Worm (Caenorhabditis elegans) whole organism, L2 larva: ENCODE measurements around the gene argk-1.

ENCODE experiments used
- F13H6.1 ChIP-seq: sonication (generic microtip); optimal IDR thresholded peaks from 2 replicates; lab custom pipeline; 2016; ENCODE audit warnings: missing genetic modification characterization, missing compliant biosample characterization
- R02D3.7 ChIP-seq: fragments of 150-350 bp; optimal IDR thresholded peaks from 2 replicates; lab custom pipeline; 2014; ENCODE audit warnings: missing biosample characterization, missing genetic modification characterization
- ZK546.5 ChIP-seq: sonication (generic microtip); optimal IDR thresholded peaks from 2 replicates; lab custom pipeline; 2017; ENCODE audit warnings: missing biosample characterization, missing genetic modification characterization
- alr-1 ChIP-seq: fragments of 150-350 bp; optimal IDR thresholded peaks from 2 replicates; lab custom pipeline; 2014; ENCODE audit warnings: missing biosample characterization, missing genetic modification characterization
- aly-2 ChIP-seq: fragments of 150-350 bp; optimal IDR thresholded peaks from 2 replicates; lab custom pipeline; 2014; ENCODE audit warnings: missing biosample characterization, missing genetic modification characterization
- ama-1 ChIP-seq: fragments of 150-350 bp; optimal IDR thresholded peaks from 2 replicates; lab custom pipeline; 2018; ENCODE audit warnings: inconsistent platforms
- blmp-1 ChIP-seq: sonication (generic microtip); optimal IDR thresholded peaks from 2 replicates; lab custom pipeline; 2017; ENCODE audit warnings: missing genetic modification characterization, mild to moderate bottlenecking, missing compliant biosample characterization, antibody characterized with exemption, moderate library complexity; ENCODE audit not compliant: insufficient read depth
- ceh-16 ChIP-seq: fragments of 150-350 bp; optimal IDR thresholded peaks from 2 replicates; lab custom pipeline; 2014; ENCODE audit warnings: missing biosample characterization, missing genetic modification characterization
- dmd-4 ChIP-seq: sonication (generic microtip); optimal IDR thresholded peaks from 2 replicates; lab custom pipeline; 2017; ENCODE audit warnings: missing biosample characterization, missing genetic modification characterization
- egl-27 ChIP-seq: sonication (generic microtip); optimal IDR thresholded peaks from 3 replicates; lab custom pipeline; 2017; ENCODE audit warnings: missing biosample characterization, missing genetic modification reagents, missing genetic modification characterization
- elt-1 ChIP-seq: fragments of 150-350 bp; optimal IDR thresholded peaks from 2 replicates; lab custom pipeline; 2014; ENCODE audit warnings: missing biosample characterization, missing genetic modification characterization
- elt-3 ChIP-seq: sonication (generic microtip); optimal IDR thresholded peaks from 2 replicates; lab custom pipeline; 2017; ENCODE audit warnings: missing biosample characterization, missing genetic modification characterization
- fos-1 ChIP-seq: fragments of 150-350 bp; optimal IDR thresholded peaks from 2 replicates; lab custom pipeline; 2014; ENCODE audit warnings: missing biosample characterization, missing genetic modification characterization
- gmeb-1 ChIP-seq: fragments of 150-350 bp; optimal IDR thresholded peaks from 2 replicates; lab custom pipeline; 2014; ENCODE audit warnings: missing biosample characterization, missing genetic modification characterization
- lin-11 ChIP-seq: fragments of 150-350 bp; sonication (generic microtip); optimal IDR thresholded peaks from 2 replicates; lab custom pipeline; 2014; ENCODE audit warnings: missing biosample characterization, missing genetic modification characterization, inconsistent platforms, mixed read lengths
- lin-13 ChIP-seq: fragments of 150-350 bp; optimal IDR thresholded peaks from 2 replicates; lab custom pipeline; 2014; ENCODE audit warnings: missing biosample characterization, missing genetic modification reagents, missing genetic modification characterization
- lin-39 ChIP-seq: fragments of 150-350 bp; optimal IDR thresholded peaks from 2 replicates; lab custom pipeline; 2014; ENCODE audit warnings: missing biosample characterization, missing genetic modification reagents, missing genetic modification characterization
- lsy-2 ChIP-seq, 2 experiments: fragments of 150-350 bp in 1 of 2; sonication (generic microtip) in 1 of 2; optimal IDR thresholded peaks; 2 replicates each; lab custom pipeline; 2014 to 2017; ENCODE audit warnings: missing biosample characterization in 2 of 2, missing genetic modification characterization in 2 of 2
- mab-5 ChIP-seq: fragments of 150-350 bp; optimal IDR thresholded peaks from 2 replicates; lab custom pipeline; 2014; ENCODE audit warnings: missing biosample characterization, missing genetic modification characterization
- mbf-1 ChIP-seq: sonication (generic microtip); optimal IDR thresholded peaks from 2 replicates; lab custom pipeline; 2017; ENCODE audit warnings: missing biosample characterization, missing genetic modification characterization
- mdl-1 ChIP-seq, 2 experiments: fragments of 150-350 bp in 1 of 2; sonication (generic microtip) in 1 of 2; optimal IDR thresholded peaks; 2 replicates each; lab custom pipeline; 2017; ENCODE audit warnings: missing biosample characterization in 2 of 2, missing genetic modification characterization in 2 of 2
- nhr-10 ChIP-seq: sonication (generic microtip); optimal IDR thresholded peaks from 2 replicates; lab custom pipeline; 2017; ENCODE audit warnings: missing biosample characterization, missing genetic modification characterization
- nhr-11 ChIP-seq: fragments of 150-350 bp; optimal IDR thresholded peaks from 2 replicates; lab custom pipeline; 2014; ENCODE audit warnings: missing biosample characterization, missing genetic modification characterization
- nhr-129 ChIP-seq: fragments of 150-350 bp; optimal IDR thresholded peaks from 2 replicates; lab custom pipeline; 2014; ENCODE audit warnings: missing biosample characterization, missing genetic modification characterization
- nhr-21 ChIP-seq: fragments of 150-350 bp; optimal IDR thresholded peaks from 2 replicates; lab custom pipeline; 2014; ENCODE audit warnings: missing biosample characterization, missing genetic modification characterization
- nhr-23 ChIP-seq: fragments of 150-350 bp; optimal IDR thresholded peaks from 2 replicates; lab custom pipeline; 2014; ENCODE audit warnings: missing biosample characterization, missing genetic modification reagents, missing genetic modification characterization
- nhr-237 ChIP-seq: fragments of 150-350 bp; optimal IDR thresholded peaks from 2 replicates; lab custom pipeline; 2014; ENCODE audit warnings: missing biosample characterization, missing genetic modification characterization
- nhr-77 ChIP-seq: fragments of 150-350 bp; optimal IDR thresholded peaks from 2 replicates; lab custom pipeline; 2014; ENCODE audit warnings: missing biosample characterization, missing genetic modification characterization
- peb-1 ChIP-seq: fragments of 150-350 bp; optimal IDR thresholded peaks from 2 replicates; lab custom pipeline; 2014; ENCODE audit warnings: missing biosample characterization, missing genetic modification characterization
- sem-4 ChIP-seq: fragments of 150-350 bp; optimal IDR thresholded peaks from 2 replicates; lab custom pipeline; 2014; ENCODE audit warnings: missing biosample characterization, missing genetic modification reagents, missing genetic modification characterization
- sma-3 ChIP-seq: sonication (generic microtip); optimal IDR thresholded peaks from 2 replicates; lab custom pipeline; 2016; ENCODE audit warnings: missing genetic modification reagents, missing genetic modification characterization, missing compliant biosample characterization
- sma-9 ChIP-seq, 2 experiments: fragments of 150-350 bp in 1 of 2; sonication (generic microtip) in 1 of 2; optimal IDR thresholded peaks; 2 replicates each; lab custom pipeline; 2014 to 2016; ENCODE audit warnings: missing genetic modification characterization in 2 of 2, mild to moderate bottlenecking in 1 of 2, missing biosample characterization in 1 of 2, missing compliant biosample characterization in 1 of 2, missing genetic modification reagents in 1 of 2, moderate library complexity in 1 of 2
- unc-39 ChIP-seq: fragments of 150-350 bp; optimal IDR thresholded peaks from 2 replicates; lab custom pipeline; 2014; ENCODE audit warnings: missing biosample characterization, missing genetic modification characterization
- unc-55 ChIP-seq: fragments of 150-350 bp; sonication (generic microtip); optimal IDR thresholded peaks from 3 replicates; lab custom pipeline; 2014; ENCODE audit warnings: missing biosample characterization, missing genetic modification reagents, missing genetic modification characterization
- unc-62 ChIP-seq: fragments of 150-350 bp; optimal IDR thresholded peaks from 2 replicates; lab custom pipeline; 2014; ENCODE audit warnings: missing biosample characterization, missing genetic modification reagents, missing genetic modification characterization
- zag-1 ChIP-seq: fragments of 150-350 bp; optimal IDR thresholded peaks from 2 replicates; lab custom pipeline; 2014; ENCODE audit warnings: missing biosample characterization, missing genetic modification characterization
- ztf-1 ChIP-seq: fragments of 200-800 bp; sonication (Bioruptor generic); conservative IDR thresholded peaks from 2 replicates; pipeline ENCODE4 v1.3.6; 2022; ENCODE audit warnings: missing genetic modification characterization, missing compliant biosample characterization
- ztf-4 ChIP-seq: fragments of 150-350 bp; optimal IDR thresholded peaks from 2 replicates; lab custom pipeline; 2014; ENCODE audit warnings: missing biosample characterization, missing genetic modification characterization

The argk-1 gene

DNA sequence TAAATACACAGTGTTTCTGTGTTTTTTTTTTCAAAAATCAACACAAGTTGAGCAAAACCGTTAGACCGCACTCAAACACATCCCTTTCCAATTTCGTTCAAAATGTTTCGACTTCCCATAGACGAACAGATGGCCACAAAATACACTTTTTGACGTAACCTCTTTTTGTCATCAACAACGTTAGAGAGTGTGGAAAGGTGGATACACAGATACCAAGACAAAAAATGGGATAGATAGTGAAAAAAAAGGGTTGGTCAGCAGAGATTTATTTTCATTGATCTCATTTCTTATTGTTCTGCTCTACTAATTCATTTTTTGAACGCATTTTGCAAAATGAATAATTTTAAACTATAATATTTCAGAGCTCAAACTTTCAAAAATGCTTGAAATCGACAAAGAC is 8.8 kb upstream of the argk-1 start:
- TF ChIP-seq F13H6.1 (no peak), lin-39 (tag; lab: Kevin White, UChicago) (no peak), unc-39 (tag; lab: Kevin White, UChicago) (no peak), ama-1 (lab: Kevin White, UChicago) (no peak), ztf-4 (no peak), sma-9 (GFP tag; optimal IDR thresholded peaks at IDR 0.05; lab: Kevin White, UChicago) (peak; percentile 57), sma-9 (tag; optimal IDR thresholded peaks at IDR 0.05; lab: Kevin White, UChicago) (no peak), fos-1 (tag; lab: Kevin White, UChicago) (peak; percentile 26), unc-62 (GFP tag; lab: Kevin White, UChicago) (no peak), alr-1 (tag; lab: Kevin White, UChicago) (no peak), dmd-4 (no peak), nhr-77 (tag; lab: Kevin White, UChicago) (no peak), nhr-21 (no peak), lin-13 (GFP tag; lab: Kevin White, UChicago) (no peak), zag-1 (no peak), lin-11 (tag; lab: Kevin White, UChicago) (no peak), nhr-129 (tag; lab: Kevin White, UChicago) (peak; percentile 47), nhr-10 (tag; lab: Kevin White, UChicago) (no peak), peb-1 (tag; lab: Kevin White, UChicago) (no peak), sem-4 (tag; lab: Kevin White, UChicago) (no peak), unc-55 (GFP tag; lab: Kevin White, UChicago) (no peak)
- TF ChIP-seq, all 48 proteins: peak for 3

DNA sequence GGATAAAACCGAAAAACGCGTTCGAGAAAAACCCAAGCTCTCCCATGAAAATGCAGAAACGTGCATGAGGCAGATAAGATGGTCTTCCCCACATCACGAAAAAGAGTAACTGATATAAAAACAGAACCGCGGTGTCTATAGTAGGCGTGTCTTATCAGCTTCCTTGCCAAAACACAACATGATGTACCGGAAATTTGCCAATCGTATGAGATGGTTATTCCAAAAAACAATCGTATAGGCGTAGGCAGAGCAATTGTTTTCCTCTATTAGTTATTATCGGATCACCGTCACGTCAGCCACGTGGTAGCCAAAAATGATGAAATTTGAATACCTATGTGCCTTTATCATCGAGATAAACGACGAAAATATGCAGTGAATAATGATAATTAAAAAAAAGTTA is 4.3 kb upstream of the argk-1 start, which contains the start of gene str-7:
Gene str-7 (minus strand): TSS at position 101 of the 400 bp plus-strand sequence.
- TF ChIP-seq unc-55 (GFP tag; lab: Kevin White, UChicago) (no peak), lsy-2 (tag; optimal IDR thresholded peaks at IDR 0.05; lab: Kevin White, UChicago) (no peak), nhr-11 (tag; lab: Kevin White, UChicago) (no peak), lin-11 (tag; lab: Kevin White, UChicago) (no peak), R02D3.7 (tag; lab: Kevin White, UChicago) (no peak), nhr-77 (tag; lab: Kevin White, UChicago) (no peak), gmeb-1 (tag; lab: Kevin White, UChicago) (no peak), dmd-4 (no peak), ZK546.5 (tag; lab: Kevin White, UChicago) (no peak), lin-39 (tag; lab: Kevin White, UChicago) (no peak), mab-5 (tag; lab: Kevin White, UChicago) (no peak), sma-3 (GFP tag; lab: Kevin White, UChicago) (no peak), mbf-1 (tag; lab: Kevin White, UChicago) (no peak)
- TF ChIP-seq, all 48 proteins: peak for 0

- TF ChIP-seq sma-9 (GFP tag; optimal IDR thresholded peaks at IDR 0.05; lab: Kevin White, UChicago) (peak; percentile 84), sma-9 (tag; optimal IDR thresholded peaks at IDR 0.05; lab: Kevin White, UChicago) (no peak), fos-1 (tag; lab: Kevin White, UChicago) (peak; percentile 37), lin-39 (tag; lab: Kevin White, UChicago) (no peak), unc-55 (GFP tag; lab: Kevin White, UChicago) (no peak), egl-27 (tag; lab: Kevin White, UChicago) (no peak)
- TF ChIP-seq, all 48 proteins: peak for 2
Measured at ce11 chrV:16100103-16100730, 3.5 kb upstream of the argk-1 start, which contains the start of gene cth-1. Gene cth-1 (plus strand): TSS chrV:16100680.

DNA sequence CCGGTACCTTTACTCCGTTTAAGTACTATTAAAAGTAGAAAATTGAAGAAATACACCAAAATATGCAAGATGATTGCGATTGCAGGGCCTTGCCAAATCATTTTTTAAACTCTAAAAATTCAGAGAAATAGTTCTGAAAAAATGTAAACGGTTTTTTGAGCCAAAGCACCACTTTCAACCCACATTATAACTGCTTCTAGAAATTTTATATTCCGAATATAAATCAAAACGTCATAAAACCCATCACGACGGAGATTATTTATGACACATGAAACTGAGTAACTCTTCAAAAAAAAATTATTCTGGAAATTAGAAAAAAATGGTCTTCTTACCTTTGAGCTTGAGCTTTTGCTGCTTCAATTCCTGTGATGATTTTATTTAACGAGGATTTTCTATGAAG is 10.5 kb downstream of the argk-1 start, which contains the start of gene srxa-16:
Gene srxa-16 (minus strand): TSS at position 101 of the 400 bp plus-strand sequence.
- TF ChIP-seq peb-1 (tag; lab: Kevin White, UChicago): no peak

DNA sequence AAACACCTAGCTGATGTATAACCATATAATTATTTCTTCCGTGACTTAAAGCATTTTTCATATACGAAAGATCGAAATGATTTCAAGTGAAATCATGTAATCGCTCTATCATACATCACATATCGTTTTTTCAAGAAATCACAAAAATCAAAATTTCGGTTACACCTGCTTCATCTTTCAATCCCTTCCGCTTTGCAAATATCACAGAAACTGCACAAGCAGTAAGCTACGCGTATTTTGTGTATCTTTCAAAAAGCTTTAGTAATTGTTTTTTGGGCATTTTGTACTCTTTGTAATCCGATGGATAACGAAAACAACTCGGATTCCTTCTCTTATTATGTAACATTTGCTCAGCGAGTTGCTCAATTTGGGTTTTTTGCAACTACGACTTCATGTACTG is 11.7 kb downstream of the argk-1 start, which contains the start of gene str-25:
Gene str-25 (plus strand): TSS at position 301 of the 400 bp plus-strand sequence.
- TF ChIP-seq ceh-16 (tag; lab: Kevin White, UChicago) (no peak), nhr-129 (tag; lab: Kevin White, UChicago) (no peak), nhr-77 (tag; lab: Kevin White, UChicago) (no peak), F13H6.1 (no peak), nhr-23 (tag; lab: Kevin White, UChicago) (no peak), sma-3 (GFP tag; lab: Kevin White, UChicago) (no peak), elt-1 (no peak), mdl-1 (tag; optimal IDR thresholded peaks at IDR 0.05; lab: Kevin White, UChicago) (no peak), blmp-1 (tag; lab: Kevin White, UChicago) (no peak), zag-1 (no peak), ztf-4 (no peak), gmeb-1 (tag; lab: Kevin White, UChicago) (no peak), elt-3 (no peak), lin-39 (tag; lab: Kevin White, UChicago) (no peak), ztf-1 (GFP tag; lab: Robert Waterston, UW) (no peak), aly-2 (tag; lab: Kevin White, UChicago) (no peak), peb-1 (tag; lab: Kevin White, UChicago) (no peak), nhr-237 (tag; lab: Kevin White, UChicago) (no peak), ZK546.5 (tag; lab: Kevin White, UChicago) (no peak), fos-1 (tag; lab: Kevin White, UChicago) (no peak)
